Fruit fly (Drosophila melanogaster): Measurements from ENCODE around the gene PIG-S.

DNA sequence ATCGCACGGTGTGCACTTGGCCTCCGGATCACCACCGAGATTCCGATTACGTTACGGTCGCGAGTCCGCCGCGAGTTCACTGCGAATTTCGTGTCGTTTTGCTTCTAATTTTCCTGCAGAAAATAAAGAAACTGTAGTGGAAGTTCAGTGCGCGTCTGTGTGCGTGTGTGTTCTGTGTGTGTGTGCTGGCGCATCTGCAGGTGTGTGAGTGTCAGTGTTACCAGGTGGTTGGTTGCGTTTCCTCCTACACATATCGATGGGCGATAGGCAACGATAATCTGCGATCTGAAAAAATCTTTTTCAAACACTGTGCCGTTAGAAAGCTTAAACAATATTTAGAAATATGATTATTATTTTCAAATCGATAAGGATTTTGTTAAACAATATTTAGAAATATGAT, 20.4 kb upstream of the PIG-S start, which contains the start of gene Osbp:
- TF ChIP-seq toe (GFP tag; optimal IDR thresholded peaks at IDR 0.05) = no peak
- no peak for TF ChIP-seq CG33017 (tag; optimal IDR thresholded peaks at IDR 0.05)

All from whole organism, adult.